Fruit fly (Drosophila melanogaster): ENCODE results near the gene Blos4.
A peak's percentile ranks its signal among the peaks of the same experiment; 100 is the strongest.

Blos4 gene

dm6 chr3L:10903449-10903848 is 24.6 kb downstream of the Blos4 start:
- TF ChIP-seq CG6854 (GFP tag; optimal IDR thresholded peaks at IDR 0.05), result no peak
- peak; percentile 16 for TF ChIP-seq dac (GFP tag; optimal IDR thresholded peaks at IDR 0.05)
- TF ChIP-seq CG4318 (GFP tag; optimal IDR thresholded peaks at IDR 0.05), result peak; percentile 54
- TF ChIP-seq Blimp-1 (GFP tag; optimal IDR thresholded peaks at IDR 0.05), result no peak
- TF ChIP-seq CG3032 (tag; optimal IDR thresholded peaks at IDR 0.05), result peak; percentile 37
- peak; percentile 4 for TF ChIP-seq achi (GFP tag; optimal IDR thresholded peaks at IDR 0.05)
- TF ChIP-seq CG10669 (GFP tag; optimal IDR thresholded peaks at IDR 0.05), result peak; percentile 12
- no peak; the same call in 2 of the 3 replicates for TF ChIP-seq CG6163 (GFP tag; IDR thresholded peaks at IDR 0.05)
- no peak for TF ChIP-seq Ets21C (GFP tag; optimal IDR thresholded peaks at IDR 0.05)
- peak; percentile 31 for TF ChIP-seq topi (GFP tag; optimal IDR thresholded peaks at IDR 0.05)
- TF ChIP-seq CG15336 (GFP tag; IDR thresholded peaks at IDR 0.05), result no peak; the same call in none of the 2 replicates
- TF ChIP-seq CG34406 (GFP tag; optimal IDR thresholded peaks at IDR 0.05), result no peak
- TF ChIP-seq svp (GFP tag), result peak; percentile 68
- TF ChIP-seq fkh (GFP tag; optimal IDR thresholded peaks at IDR 0.05), result no peak
- TF ChIP-seq CG6276 (GFP tag; optimal IDR thresholded peaks at IDR 0.05), result peak; percentile 61
- peak; percentile 11 for TF ChIP-seq Ets96B (tag; optimal IDR thresholded peaks at IDR 0.05)
- no peak for TF ChIP-seq Sox102F (GFP tag; optimal IDR thresholded peaks at IDR 0.05)
- TF ChIP-seq CG11762 (GFP tag; optimal IDR thresholded peaks at IDR 0.05; ENCODE audit: insufficient read depth), result no peak
- TF ChIP-seq dsx (GFP tag; optimal IDR thresholded peaks at IDR 0.05; ENCODE audit: poor library complexity, severe bottlenecking), result no peak
- no peak for TF ChIP-seq CG6808 (GFP tag; optimal IDR thresholded peaks at IDR 0.05)
- no peak for TF ChIP-seq pdm3 (GFP tag; optimal IDR thresholded peaks at IDR 0.05)
- TF ChIP-seq Sox14 (GFP tag; optimal IDR thresholded peaks at IDR 0.05), result no peak
- peak; percentile 22 for TF ChIP-seq Hr4 (GFP tag; optimal IDR thresholded peaks at IDR 0.05)
- TF ChIP-seq cyc (GFP tag; optimal IDR thresholded peaks at IDR 0.05), result peak; percentile 6
- TF ChIP-seq fd85E (GFP tag; optimal IDR thresholded peaks at IDR 0.05), result no peak
- TF ChIP-seq CG3919 (GFP tag; optimal IDR thresholded peaks at IDR 0.05), result no peak
- TF ChIP-seq ss (GFP tag; optimal IDR thresholded peaks at IDR 0.05), result no peak
- TF ChIP-seq CG8632 (GFP tag; optimal IDR thresholded peaks at IDR 0.05), result no peak
- no peak for TF ChIP-seq CG11902 (GFP tag; optimal IDR thresholded peaks at IDR 0.05)
- 0 out of 3 replicates have a peak, but pooled peaks have one; percentile 30 for TF ChIP-seq eg (GFP tag; IDR thresholded peaks at IDR 0.05)
- no peak for TF ChIP-seq CG8319 (GFP tag; optimal IDR thresholded peaks at IDR 0.05)
- no peak for TF ChIP-seq Smox (GFP tag; optimal IDR thresholded peaks at IDR 0.05)
- TF ChIP-seq CG10631 (GFP tag; optimal IDR thresholded peaks at IDR 0.05), result peak; percentile 38
- TF ChIP-seq CG1621 (tag; optimal IDR thresholded peaks at IDR 0.05), result no peak
- TF ChIP-seq vri (GFP tag; optimal IDR thresholded peaks at IDR 0.05), result no peak
- no peak for TF ChIP-seq CG11294 (GFP tag; IDR thresholded peaks at IDR 0.05)
- TF ChIP-seq Eip75B (GFP tag; optimal IDR thresholded peaks at IDR 0.05), result no peak
- TF ChIP-seq CG32006 (GFP tag; optimal IDR thresholded peaks at IDR 0.05), result peak; percentile 76
- no peak for TF ChIP-seq Hr39 (GFP tag; optimal IDR thresholded peaks at IDR 0.05)
- TF ChIP-seq CG7368 (GFP tag; optimal IDR thresholded peaks at IDR 0.05), result no peak
- TF ChIP-seq lz (GFP tag; optimal IDR thresholded peaks at IDR 0.05), result no peak
- no peak for TF ChIP-seq Gug (GFP tag; IDR thresholded peaks at IDR 0.05)
- TF ChIP-seq fd59A (GFP tag; optimal IDR thresholded peaks at IDR 0.05), result no peak
- no peak for TF ChIP-seq spab (GFP tag; optimal IDR thresholded peaks at IDR 0.05)
- TF ChIP-seq esn (GFP tag; optimal IDR thresholded peaks at IDR 0.05), result peak; percentile 27
- TF ChIP-seq Eip93F (GFP tag; optimal IDR thresholded peaks at IDR 0.05), result no peak
- peak; percentile 53; the same call in 2 of the 3 replicates for TF ChIP-seq CG8119 (GFP tag; IDR thresholded peaks at IDR 0.05)
- TF ChIP-seq Sox15 (GFP tag; optimal IDR thresholded peaks at IDR 0.05), result no peak
- TF ChIP-seq net (GFP tag; optimal IDR thresholded peaks at IDR 0.05), result no peak
- no peak for TF ChIP-seq Hr38 (GFP tag; optimal IDR thresholded peaks at IDR 0.05)
- peak; percentile 23 for TF ChIP-seq acj6 (GFP tag; optimal IDR thresholded peaks at IDR 0.05)
- peak; percentile 13 for TF ChIP-seq CG16779 (tag; optimal IDR thresholded peaks at IDR 0.05)
- TF ChIP-seq CG6792 (GFP tag; optimal IDR thresholded peaks at IDR 0.05), result no peak
